Worm (Caenorhabditis elegans) whole organism, late embryonic: ENCODE data around the gene tor-2.

Experiments used
- C38D4.7 ChIP-seq: fragments of 200-800 bp; sonication (Bioruptor generic); optimal IDR thresholded peaks from 2 replicates; lab custom pipeline; 2018; ENCODE audit warnings: mild to moderate bottlenecking, missing genetic modification characterization, moderate library complexity, missing compliant biosample characterization
- nfya-1 ChIP-seq: sonication (generic microtip); optimal IDR thresholded peaks from 2 replicates; lab custom pipeline; 2017; ENCODE audit warnings: missing genetic modification characterization, mild to moderate bottlenecking, missing compliant biosample characterization, antibody characterized with exemption, moderate library complexity
- rnt-1 ChIP-seq: sonication (generic microtip); optimal IDR thresholded peaks from 2 replicates; lab custom pipeline; 2016; ENCODE audit warnings: missing genetic modification characterization, missing compliant biosample characterization

The tor-2 gene

ce11 chrIV:13934086-13934485 lies 49.9 kb downstream of the tor-2 start, which contains the start of gene Y37A1A.4:
TSS of gene Y37A1A.4 (plus strand) at chrIV:13934386.
- TF ChIP-seq C38D4.7 (GFP tag; lab: Kevin White, UChicago) = no peak
- TF ChIP-seq nfya-1 (tag; lab: Kevin White, UChicago) = no peak
- TF ChIP-seq rnt-1 (tag; lab: Kevin White, UChicago) = no peak
